Worm (Caenorhabditis elegans): ENCODE results near the gene F25E5.16.

The F25E5.16 gene

DNA sequence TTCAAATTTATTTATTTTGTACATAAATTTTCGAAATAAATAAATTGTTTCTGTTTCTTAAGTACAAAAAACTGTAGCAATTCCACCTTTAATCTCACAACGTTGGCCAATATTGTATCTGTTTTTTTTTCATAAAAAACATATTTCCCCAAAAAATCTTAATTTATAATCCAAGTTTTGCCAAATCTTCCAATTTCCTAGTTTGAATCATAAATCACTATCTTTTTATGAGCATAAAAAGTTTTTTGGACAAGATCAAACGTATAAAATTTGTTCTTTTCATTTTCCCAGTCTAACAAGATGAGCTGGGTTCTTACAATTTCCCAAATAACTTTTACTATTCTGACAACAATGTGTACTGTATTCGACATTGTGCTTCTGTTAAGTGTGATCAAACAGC lies 17.9 kb upstream of the F25E5.16 start, which contains the start of gene srxa-4 (continued):
- TF ChIP-seq pha-4 (tag; optimal IDR thresholded peaks at IDR 0.05) (no peak), lag-1 (GFP tag; IDR thresholded peaks at IDR 0.05) (no peak), mel-28 (tag; optimal IDR thresholded peaks at IDR 0.05; ENCODE audit: borderline replicate concordance) (no peak)

ce11 chrV:7424336-7424735 lies 13.7 kb upstream of the F25E5.16 start, which contains the start of gene F18E3.10:
F18E3.10 (minus strand) TSS chrV:7424436.
- TF ChIP-seq nfyb-1 (GFP tag; IDR thresholded peaks at IDR 0.05) (no peak), ets-4 (GFP tag; optimal IDR thresholded peaks at IDR 0.05) (no peak), ceh-58 (GFP tag; IDR thresholded peaks at IDR 0.05) (no peak), ceh-91 (GFP tag; IDR thresholded peaks at IDR 0.05) (no peak), ceh-27 (GFP tag; optimal IDR thresholded peaks at IDR 0.05) (no peak), lir-1 (GFP tag; conservative IDR thresholded peaks at IDR 0.05) (no peak), egl-44 (GFP tag; IDR thresholded peaks at IDR 0.05) (no peak), F57C9.4 (tag; optimal IDR thresholded peaks at IDR 0.05) (no peak), Y79H2A.3 (GFP tag; conservative IDR thresholded peaks at IDR 0.05) (no peak), B0019.2 (GFP tag; conservative IDR thresholded peaks at IDR 0.05) (no peak), snpc-4 (GFP tag; optimal IDR thresholded peaks at IDR 0.05) (no peak), snpc-4 (tag; optimal IDR thresholded peaks at IDR 0.05) (no peak), F39B2.1 (GFP tag; IDR thresholded peaks at IDR 0.05) (no peak), die-1 (tag; optimal IDR thresholded peaks at IDR 0.05) (no peak), hmg-1.2 (GFP tag; IDR thresholded peaks at IDR 0.05) (no peak)

DNA sequence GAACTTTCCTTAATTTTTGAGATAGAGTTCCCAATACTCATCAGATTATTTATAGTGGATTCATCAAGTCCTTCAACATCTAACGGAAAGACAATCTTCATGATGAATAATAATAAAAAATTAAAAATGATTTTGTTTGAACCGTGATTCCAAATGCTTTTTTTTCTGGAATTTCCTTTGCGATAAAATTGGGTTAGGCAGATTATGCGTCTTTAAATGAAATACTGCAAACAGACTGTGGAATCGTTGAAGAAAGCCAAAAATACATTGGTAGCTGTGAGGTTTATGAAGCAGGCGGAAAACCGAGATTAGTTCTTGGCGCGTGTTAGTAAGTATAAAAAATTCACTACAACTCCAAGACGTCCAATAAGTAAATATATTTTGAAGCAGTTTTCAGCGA lies 11.5 kb upstream of the F25E5.16 start, which contains the start of gene srw-68:
TSS of gene srw-68 (minus strand) at position 101 of the 400 bp plus-strand sequence.
- TF ChIP-seq ztf-25 (GFP tag; IDR thresholded peaks at IDR 0.05) (no peak), rpc-1 (optimal IDR thresholded peaks at IDR 0.05) (no peak), rpc-1 (tag; optimal IDR thresholded peaks at IDR 0.05) (no peak), ztf-28 (GFP tag; IDR thresholded peaks at IDR 0.05) (no peak), Y56A3A.18 (GFP tag; IDR thresholded peaks at IDR 0.05) (no peak), repo-1 (tag; optimal IDR thresholded peaks at IDR 0.05) (no peak)

- no peak for TF ChIP-seq T26A5.8 (tag; optimal IDR thresholded peaks at IDR 0.05)
- no peak for TF ChIP-seq pbrm-1 (GFP tag; IDR thresholded peaks at IDR 0.05)
- TF ChIP-seq K12H6.12 (tag; optimal IDR thresholded peaks at IDR 0.05) = no peak
- TF ChIP-seq ztf-3 (GFP tag; optimal IDR thresholded peaks at IDR 0.05) = no peak
- TF ChIP-seq zim-3 (tag; optimal IDR thresholded peaks at IDR 0.05) = no peak
- no peak for TF ChIP-seq sea-2 (GFP tag; IDR thresholded peaks at IDR 0.05)
- no peak for TF ChIP-seq mxl-1 (tag; optimal IDR thresholded peaks at IDR 0.05)
- TF ChIP-seq fkh-3 (tag; optimal IDR thresholded peaks at IDR 0.05) = no peak
- TF ChIP-seq ceh-27 (GFP tag; optimal IDR thresholded peaks at IDR 0.05) = no peak
- TF ChIP-seq attf-3 (GFP tag; conservative IDR thresholded peaks at IDR 0.05) = no peak
- no peak for TF ChIP-seq somi-1 (GFP tag; optimal IDR thresholded peaks at IDR 0.05)
- no peak for TF ChIP-seq attf-5 (GFP tag; optimal IDR thresholded peaks at IDR 0.05)
- TF ChIP-seq B0336.3 (GFP tag; IDR thresholded peaks at IDR 0.05) = no peak
- no peak for TF ChIP-seq die-1 (tag; optimal IDR thresholded peaks at IDR 0.05)
- TF ChIP-seq ceh-91 (GFP tag; IDR thresholded peaks at IDR 0.05) = no peak
- no peak for TF ChIP-seq let-607 (tag; optimal IDR thresholded peaks at IDR 0.05)
- TF ChIP-seq lin-40 (tag; optimal IDR thresholded peaks at IDR 0.05) = no peak
- TF ChIP-seq hmg-1.2 (GFP tag; IDR thresholded peaks at IDR 0.05) = no peak
- no peak for TF ChIP-seq Y79H2A.3 (GFP tag; conservative IDR thresholded peaks at IDR 0.05)
- TF ChIP-seq madf-10 (tag; optimal IDR thresholded peaks at IDR 0.05) = no peak
Measured at ce11 chrV:7428880-7429279, 9.2 kb upstream of the F25E5.16 start, which contains the start of gene srw-69. srw-69 (minus strand) TSS chrV:7428980.
